Fruit fly (Drosophila melanogaster) whole organism, embryonic: ENCODE measurements around the gene Rbp1-like.

Experiments
- Abd-B ChIP-seq: fragments of 200-800 bp; sonication (Bioruptor generic); optimal IDR thresholded peaks from 2 replicates; lab custom pipeline; 2018; ENCODE audit warnings: missing biosample characterization, mild to moderate bottlenecking, missing genetic modification characterization, moderate library complexity
- B-H1 ChIP-seq: fragments of 200-800 bp; sonication (Bioruptor generic); IDR thresholded peaks from 3 replicates; pipeline ENCODE4 v1.3.6; 2022; ENCODE audit warnings: missing biosample characterization, missing genetic modification characterization
- BEAF-32 ChIP-seq: fragments of 200-800 bp; sonication (Bioruptor generic); optimal IDR thresholded peaks from 3 replicates; lab custom pipeline; 2017; ENCODE audit warnings: missing biosample characterization, missing genetic modification characterization, mild to moderate bottlenecking, moderate library complexity, missing genetic modification reagents
- Bgb ChIP-seq: fragments of 200-800 bp; sonication (Bioruptor generic); IDR thresholded peaks from 2 replicates; pipeline ENCODE4 v1.3.6; 2022; ENCODE audit warnings: missing biosample characterization, missing genetic modification characterization; ENCODE audit not compliant: partially characterized antibody
- CG10267 ChIP-seq: fragments of 200-800 bp; sonication (Bioruptor generic); optimal IDR thresholded peaks from 2 replicates; lab custom pipeline; 2018; ENCODE audit warnings: missing biosample characterization, mild to moderate bottlenecking, missing genetic modification characterization, moderate library complexity
- CG10274 ChIP-seq: fragments of 200-800 bp; sonication (Bioruptor generic); optimal IDR thresholded peaks from 3 replicates; lab custom pipeline; 2017; ENCODE audit warnings: missing biosample characterization, mild to moderate bottlenecking, missing genetic modification characterization
- CG10979 ChIP-seq: fragments of 200-800 bp; sonication (Bioruptor generic); optimal IDR thresholded peaks from 2 replicates; lab custom pipeline; 2018; ENCODE audit warnings: missing biosample characterization, mild to moderate bottlenecking, missing genetic modification characterization, moderate library complexity
- CG13775 ChIP-seq: fragments of 200-800 bp; sonication (Bioruptor generic); optimal IDR thresholded peaks from 3 replicates; lab custom pipeline; 2017; ENCODE audit warnings: missing biosample characterization, mild to moderate bottlenecking, missing genetic modification characterization
- CG14710 ChIP-seq: fragments of 200-800 bp; sonication (Bioruptor generic); optimal IDR thresholded peaks from 3 replicates; lab custom pipeline; 2019; ENCODE audit warnings: missing biosample characterization, mild to moderate bottlenecking, missing genetic modification characterization, moderate library complexity
- CG15601 ChIP-seq: fragments of 200-800 bp; sonication (Bioruptor generic); optimal IDR thresholded peaks from 3 replicates; lab custom pipeline; 2019; ENCODE audit warnings: missing biosample characterization, mild to moderate bottlenecking, missing genetic modification characterization, moderate library complexity
- CG17186 ChIP-seq: fragments of 200-800 bp; sonication (Bioruptor generic); optimal IDR thresholded peaks from 3 replicates; lab custom pipeline; 2017; ENCODE audit warnings: missing biosample characterization, missing genetic modification reagents, missing genetic modification characterization
- CG17829 ChIP-seq: fragments of 200-800 bp; optimal IDR thresholded peaks from 2 replicates; lab custom pipeline; 2019; ENCODE audit warnings: missing biosample characterization, mild to moderate bottlenecking, missing genetic modification characterization, moderate library complexity
- CG2116 ChIP-seq: fragments of 200-800 bp; sonication (Bioruptor generic); optimal IDR thresholded peaks from 3 replicates; lab custom pipeline; 2018; ENCODE audit warnings: missing biosample characterization, mild to moderate bottlenecking, missing genetic modification characterization
- CG31365 ChIP-seq: fragments of 200-800 bp; sonication (Bioruptor generic); optimal IDR thresholded peaks from 2 replicates; lab custom pipeline; 2018; ENCODE audit warnings: missing biosample characterization, mild to moderate bottlenecking, missing genetic modification characterization
- CG4424 ChIP-seq: fragments of 200-800 bp; sonication (Bioruptor generic); optimal IDR thresholded peaks from 3 replicates; lab custom pipeline; 2016; ENCODE audit warnings: missing biosample characterization, missing genetic modification characterization
- CG7357 ChIP-seq: fragments of 200-800 bp; sonication (Bioruptor generic); IDR thresholded peaks from 3 replicates; pipeline ENCODE4 v1.3.6; 2022; ENCODE audit warnings: missing biosample characterization, missing genetic modification characterization
- CG7839 ChIP-seq: fragments of 200-800 bp; sonication (Bioruptor generic); optimal IDR thresholded peaks from 3 replicates; lab custom pipeline; 2018; ENCODE audit warnings: missing biosample characterization, mild to moderate bottlenecking, missing genetic modification characterization, moderate library complexity
- CG8290 ChIP-seq, 3 experiments: fragments of 200-800 bp; sonication (Bioruptor generic); optimal IDR thresholded peaks; 2 replicates each; lab custom pipeline; 2016 to 2019; ENCODE audit warnings: missing biosample characterization in 3 of 3, missing genetic modification characterization in 3 of 3, mild to moderate bottlenecking in 2 of 3, moderate library complexity in 1 of 3
- CTCF ChIP-seq: fragments of 200-800 bp; sonication (Bioruptor generic); optimal IDR thresholded peaks from 2 replicates; lab custom pipeline; 2017; ENCODE audit warnings: missing biosample characterization, mild to moderate bottlenecking, missing genetic modification characterization, moderate library complexity
- CoRest ChIP-seq: fragments of 200-800 bp; sonication (Bioruptor generic); optimal IDR thresholded peaks from 3 replicates; lab custom pipeline; 2018; ENCODE audit warnings: missing biosample characterization, mild to moderate bottlenecking, missing genetic modification characterization, moderate library complexity
- CrebB ChIP-seq: fragments of 200-800 bp; sonication (Bioruptor generic); optimal IDR thresholded peaks from 3 replicates; lab custom pipeline; 2018; ENCODE audit warnings: missing biosample characterization, mild to moderate bottlenecking, missing genetic modification characterization
- Dp ChIP-seq: fragments of 200-800 bp; sonication (Bioruptor generic); optimal IDR thresholded peaks from 2 replicates; lab custom pipeline; 2018; ENCODE audit warnings: missing biosample characterization, mild to moderate bottlenecking, missing genetic modification characterization, moderate library complexity
- Ets97D ChIP-seq: fragments of 200-800 bp; sonication (Bioruptor generic); optimal IDR thresholded peaks from 3 replicates; lab custom pipeline; 2016; ENCODE audit warnings: missing biosample characterization, missing genetic modification characterization
- HmgZ ChIP-seq: fragments of 200-800 bp; sonication (Bioruptor generic); optimal IDR thresholded peaks from 2 replicates; lab custom pipeline; 2018; ENCODE audit warnings: missing biosample characterization, mild to moderate bottlenecking, missing genetic modification characterization
- Hr3 ChIP-seq: fragments of 200-800 bp; sonication (Bioruptor generic); optimal IDR thresholded peaks from 3 replicates; lab custom pipeline; 2016; ENCODE audit warnings: missing biosample characterization, missing genetic modification characterization
- Lim3 ChIP-seq: fragments of 200-800 bp; sonication (Bioruptor generic); IDR thresholded peaks from 2 replicates; pipeline ENCODE4 v1.3.6; 2022; ENCODE audit warnings: missing biosample characterization, missing genetic modification characterization
- Meics ChIP-seq: fragments of 200-800 bp; sonication (Bioruptor generic); optimal IDR thresholded peaks from 2 replicates; lab custom pipeline; 2017; ENCODE audit warnings: missing biosample characterization, mild to moderate bottlenecking, missing genetic modification characterization
- Mrtf ChIP-seq: fragments of 200-800 bp; sonication (Bioruptor generic); IDR thresholded peaks from 3 replicates; pipeline ENCODE4 v1.3.6; 2022; ENCODE audit warnings: missing biosample characterization, missing genetic modification characterization
- Pdp1 ChIP-seq, 2 experiments: fragments of 200-800 bp; sonication (Bioruptor generic); optimal IDR thresholded peaks; 3 replicates each; lab custom pipeline; 2016; ENCODE audit warnings: missing biosample characterization in 2 of 2, missing genetic modification characterization in 2 of 2, mild to moderate bottlenecking in 1 of 2, moderate library complexity in 1 of 2
- Ravus ChIP-seq: fragments of 200-800 bp; sonication (Bioruptor generic); IDR thresholded peaks from 2 replicates; pipeline ENCODE4 v1.3.6; 2022; ENCODE audit warnings: missing biosample characterization, missing genetic modification characterization
- Sry-δ ChIP-seq: fragments of 200-800 bp; sonication (Bioruptor generic); optimal IDR thresholded peaks from 2 replicates; lab custom pipeline; 2016; ENCODE audit warnings: missing biosample characterization, missing genetic modification characterization
- Xrp1 ChIP-seq: fragments of 200-800 bp; sonication (Bioruptor generic); IDR thresholded peaks from 2 replicates; pipeline ENCODE4 v1.3.6; 2022; ENCODE audit warnings: missing biosample characterization, missing genetic modification characterization
- ash1 ChIP-seq: fragments of 200-800 bp; sonication (Bioruptor generic); optimal IDR thresholded peaks from 2 replicates; lab custom pipeline; 2018; ENCODE audit warnings: missing biosample characterization, mild to moderate bottlenecking, missing genetic modification characterization
- bab2 ChIP-seq: fragments of 200-800 bp; sonication (Bioruptor generic); optimal IDR thresholded peaks from 2 replicates; lab custom pipeline; 2016; ENCODE audit warnings: missing biosample characterization, missing genetic modification characterization
- bbx ChIP-seq: fragments of 200-800 bp; sonication (Bioruptor generic); IDR thresholded peaks from 2 replicates; pipeline ENCODE4 v1.3.6; 2022; ENCODE audit warnings: missing biosample characterization, missing genetic modification characterization; ENCODE audit not compliant: partially characterized antibody
- bowl ChIP-seq: fragments of 200-800 bp; sonication (Bioruptor generic); IDR thresholded peaks from 2 replicates; pipeline ENCODE4 v1.3.6; 2022; ENCODE audit warnings: missing biosample characterization, missing genetic modification characterization
- chinmo ChIP-seq: fragments of 200-800 bp; sonication (Bioruptor generic); IDR thresholded peaks from 4 replicates; pipeline ENCODE4 v1.3.6; 2022; ENCODE audit warnings: missing biosample characterization, missing genetic modification characterization; ENCODE audit not compliant: partially characterized antibody
- crc ChIP-seq: fragments of 200-800 bp; sonication (Bioruptor generic); optimal IDR thresholded peaks from 2 replicates; lab custom pipeline; 2016; ENCODE audit warnings: missing biosample characterization, missing genetic modification characterization
- danr ChIP-seq: fragments of 200-800 bp; sonication (Bioruptor generic); IDR thresholded peaks from 2 replicates; pipeline ENCODE4 v1.3.6; 2022; ENCODE audit warnings: missing biosample characterization, missing genetic modification characterization
- dimm ChIP-seq: fragments of 200-800 bp; sonication (Bioruptor generic); IDR thresholded peaks from 2 replicates; pipeline ENCODE4 v1.3.6; 2022; ENCODE audit warnings: missing biosample characterization, missing genetic modification characterization
- en ChIP-seq: fragments of 200-800 bp; sonication (Bioruptor generic); optimal IDR thresholded peaks from 2 replicates; lab custom pipeline; 2016; ENCODE audit warnings: missing biosample characterization, missing genetic modification characterization
- esg ChIP-seq: fragments of 200-800 bp; sonication (Bioruptor generic); conservative IDR thresholded peaks from 2 replicates; pipeline ENCODE4 v1.3.6; 2022; ENCODE audit warnings: missing biosample characterization, missing genetic modification characterization
- ham ChIP-seq: fragments of 200-800 bp; sonication (Bioruptor generic); IDR thresholded peaks from 2 replicates; pipeline ENCODE4 v1.3.6; 2022; ENCODE audit warnings: missing biosample characterization, missing genetic modification characterization
- knrl ChIP-seq: fragments of 200-800 bp; sonication (Bioruptor generic); IDR thresholded peaks from 3 replicates; pipeline ENCODE4 v1.3.6; 2022; ENCODE audit warnings: missing biosample characterization, missing genetic modification characterization; ENCODE audit not compliant: partially characterized antibody
- nmo ChIP-seq: fragments of 200-800 bp; sonication (Bioruptor generic); optimal IDR thresholded peaks from 2 replicates; lab custom pipeline; 2018; ENCODE audit warnings: missing biosample characterization, mild to moderate bottlenecking, missing genetic modification characterization, moderate library complexity
- pita ChIP-seq: fragments of 200-800 bp; sonication (Bioruptor generic); optimal IDR thresholded peaks from 2 replicates; lab custom pipeline; 2017; ENCODE audit warnings: missing biosample characterization, mild to moderate bottlenecking, missing genetic modification characterization
- sc ChIP-seq, 3 experiments: fragments of >200 bp in 2 of 3; fragments of 200-800 bp in 1 of 3; sonication (Bioruptor generic) in 1 of 3; optimal IDR thresholded peaks; 2 replicates in 2 of 3; 3 replicates in 1 of 3; lab custom pipeline; 2017; ENCODE audit warnings: mild to moderate bottlenecking in 1 of 3, missing biosample characterization in 1 of 3, missing genetic modification characterization in 1 of 3, missing genetic modification reagents in 1 of 3
- twi ChIP-seq: fragments of 200-800 bp; optimal IDR thresholded peaks from 2 replicates; lab custom pipeline; 2019; ENCODE audit warnings: missing biosample characterization, mild to moderate bottlenecking, missing genetic modification characterization, moderate library complexity
- zen ChIP-seq: fragments of 200-800 bp; sonication (Bioruptor generic); optimal IDR thresholded peaks from 3 replicates; lab custom pipeline; 2018; ENCODE audit warnings: missing biosample characterization, mild to moderate bottlenecking, missing genetic modification characterization, moderate library complexity
- zfh2 ChIP-seq: fragments of 200-800 bp; sonication (Bioruptor generic); optimal IDR thresholded peaks from 2 replicates; lab custom pipeline; 2016; ENCODE audit warnings: missing biosample characterization, missing genetic modification characterization

The Rbp1-like gene

DNA sequence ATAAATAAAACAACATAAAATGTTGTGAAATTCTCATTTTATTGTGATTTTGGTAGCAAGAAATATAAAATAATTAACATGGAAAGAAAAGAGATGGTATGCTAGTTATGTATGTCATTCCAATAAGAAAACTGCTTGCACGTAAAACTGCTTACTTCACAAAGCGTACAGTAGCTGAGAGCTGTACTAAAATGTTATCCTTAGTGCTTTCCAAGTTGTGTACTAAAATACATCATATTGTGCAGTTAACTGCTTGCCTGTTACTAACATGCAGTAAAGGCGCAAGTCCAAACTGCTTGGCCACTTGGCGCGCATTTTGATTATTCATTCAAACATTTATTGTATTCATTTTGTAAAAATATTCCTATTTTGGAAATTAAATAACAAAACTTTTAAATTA is 36.4 kb upstream of the Rbp1-like start (continued):
- TF ChIP-seq CG15601 (no peak), Sry-δ (GFP tag; lab: Kevin White, UChicago) (peak; percentile 11), sc (optimal IDR thresholded peaks at IDR 0.05; lab: Kevin White, UChicago) (no peak), sc (GFP tag; optimal IDR thresholded peaks at IDR 0.05; lab: Kevin White, UChicago) (no peak), CG14710 (tag; lab: Kevin White, UChicago) (peak; percentile 24), CG17186 (GFP tag; lab: Kevin White, UChicago) (no peak), Ravus (GFP tag; lab: Robert Waterston, UW) (no peak), Ets97D (peak; percentile 44), Lim3 (GFP tag; lab: Robert Waterston, UW) (no peak), Mrtf (GFP tag; lab: Robert Waterston, UW) (no peak), knrl (GFP tag; lab: Robert Waterston, UW) (peak; percentile 42; the same call in 1 of the 3 replicates), HmgZ (peak; percentile 21), bowl (GFP tag; lab: Robert Waterston, UW) (no peak), Pdp1 (GFP tag; optimal IDR thresholded peaks at IDR 0.05; lab: Kevin White, UChicago) (peak in 1 of 2 experiments; percentile 73), Hr3 (GFP tag; lab: Kevin White, UChicago) (peak; percentile 19), Bgb (GFP tag; lab: Robert Waterston, UW) (peak; percentile 17; the same call in 1 of the 2 replicates), pita (GFP tag; lab: Kevin White, UChicago) (peak; percentile 36), CTCF (GFP tag; lab: Kevin White, UChicago) (peak; percentile 65), nmo (GFP tag; lab: Kevin White, UChicago) (peak; percentile 41), Meics (GFP tag; lab: Kevin White, UChicago) (no peak), ham (GFP tag; lab: Robert Waterston, UW) (no peak), crc (GFP tag; lab: Kevin White, UChicago) (no peak), CG4424 (GFP tag; lab: Kevin White, UChicago) (no peak), CG10979 (tag; lab: Kevin White, UChicago) (no peak), CG7357 (GFP tag; lab: Robert Waterston, UW) (no peak), Abd-B (GFP tag; lab: Kevin White, UChicago) (peak; percentile 55), B-H1 (no peak), Xrp1 (GFP tag; lab: Robert Waterston, UW) (no peak), bbx (GFP tag; lab: Robert Waterston, UW) (peak; percentile 16; the same call in 1 of the 2 replicates), chinmo (GFP tag; lab: Robert Waterston, UW) (0 out of 4 replicates have a peak, but pooled peaks have one; percentile 39), CG31365 (peak; percentile 99), dimm (no peak), CG2116 (GFP tag; lab: Kevin White, UChicago) (no peak), CG17829 (tag; lab: Kevin White, UChicago) (peak; percentile 29), danr (no peak), BEAF-32 (GFP tag; lab: Kevin White, UChicago) (peak; percentile 11), zfh2 (no peak), CG10274 (GFP tag; lab: Kevin White, UChicago) (no peak), twi (tag; lab: Kevin White, UChicago) (no peak), CG10267 (tag; lab: Kevin White, UChicago) (no peak), CoRest (tag; lab: Kevin White, UChicago) (peak; percentile 31), zen (tag; lab: Kevin White, UChicago) (peak; percentile 45), Dp (GFP tag; lab: Kevin White, UChicago) (peak; percentile 90), ash1 (GFP tag; lab: Kevin White, UChicago) (no peak), en (no peak), CG8290 (GFP tag; optimal IDR thresholded peaks at IDR 0.05; lab: Kevin White, UChicago) (peak; percentile 49), CG8290 (tag; optimal IDR thresholded peaks at IDR 0.05; lab: Kevin White, UChicago) (no peak), CG7839 (tag; lab: Kevin White, UChicago) (no peak), bab2 (GFP tag; lab: Kevin White, UChicago) (no peak), CG13775 (GFP tag; lab: Kevin White, UChicago) (no peak), esg (GFP tag; lab: Robert Waterston, UW) (no peak), CrebB (tag; lab: Kevin White, UChicago) (no peak)
